Worm (Caenorhabditis elegans) whole organism, early embryonic: ENCODE data around the gene F35F10.13.

Experiments
- B0310.2 ChIP-seq: sonication (generic microtip); optimal IDR thresholded peaks from 2 replicates; lab custom pipeline; 2016; ENCODE audit warnings: mild to moderate bottlenecking, missing genetic modification characterization, missing compliant biosample characterization
- F13C5.2 ChIP-seq: sonication (generic microtip); optimal IDR thresholded peaks from 2 replicates; lab custom pipeline; 2017; ENCODE audit warnings: mild to moderate bottlenecking, missing genetic modification characterization, inconsistent platforms, missing compliant biosample characterization
- aly-1 ChIP-seq: sonication (generic microtip); optimal IDR thresholded peaks from 2 replicates; lab custom pipeline; 2016; ENCODE audit warnings: missing genetic modification characterization, missing compliant biosample characterization
- ama-1 ChIP-seq: fragments of 150-350 bp; optimal IDR thresholded peaks from 2 replicates; lab custom pipeline; 2014
- ceh-13 ChIP-seq: fragments of 200-800 bp; sonication (Bioruptor generic); optimal IDR thresholded peaks from 2 replicates; lab custom pipeline; 2018; ENCODE audit warnings: mild to moderate bottlenecking, missing genetic modification characterization, missing compliant biosample characterization
- ceh-36 ChIP-seq: sonication (generic microtip); optimal IDR thresholded peaks from 2 replicates; lab custom pipeline; 2016; ENCODE audit warnings: missing genetic modification characterization, inconsistent platforms, missing compliant biosample characterization
- ets-7 ChIP-seq: sonication (generic microtip); optimal IDR thresholded peaks from 2 replicates; lab custom pipeline; 2016; ENCODE audit warnings: missing genotype, missing genetic modification characterization, missing compliant biosample characterization
- flt-1 ChIP-seq: fragments of 200-800 bp; sonication (Bioruptor generic); IDR thresholded peaks from 2 replicates; pipeline ENCODE4 v1.3.6; 2022; ENCODE audit warnings: missing genetic modification characterization, missing compliant biosample characterization
- hmbx-1 ChIP-seq: sonication (generic microtip); optimal IDR thresholded peaks from 2 replicates; lab custom pipeline; 2016; ENCODE audit warnings: mild to moderate bottlenecking, missing genetic modification characterization, missing compliant biosample characterization
- hmg-4 ChIP-seq: fragments of 200-800 bp; sonication (Bioruptor generic); optimal IDR thresholded peaks from 2 replicates; lab custom pipeline; 2018; ENCODE audit warnings: mild to moderate bottlenecking, missing genetic modification characterization, missing compliant biosample characterization
- hnd-1 ChIP-seq: sonication (generic microtip); optimal IDR thresholded peaks from 2 replicates; lab custom pipeline; 2016; ENCODE audit warnings: missing genetic modification characterization, missing compliant biosample characterization
- pes-1 ChIP-seq: fragments of 200-800 bp; sonication (Bioruptor generic); IDR thresholded peaks from 2 replicates; pipeline ENCODE4 v1.3.6; 2022; ENCODE audit warnings: missing genetic modification reagents, missing genetic modification characterization, missing compliant biosample characterization
- scrt-1 ChIP-seq: fragments of 200-800 bp; sonication (Bioruptor generic); IDR thresholded peaks from 2 replicates; pipeline ENCODE4 v1.3.6; 2022; ENCODE audit warnings: missing genetic modification characterization, missing compliant biosample characterization
- sea-1 ChIP-seq: fragments of 200-800 bp; sonication (Bioruptor generic); conservative IDR thresholded peaks from 2 replicates; pipeline ENCODE4 v1.3.6; 2022; ENCODE audit warnings: missing genetic modification characterization, missing compliant biosample characterization
- tbx-11 ChIP-seq: fragments of 200-800 bp; sonication (Bioruptor generic); IDR thresholded peaks from 2 replicates; pipeline ENCODE4 v1.3.6; 2022; ENCODE audit warnings: missing genetic modification characterization, missing compliant biosample characterization
- tbx-37 ChIP-seq: fragments of 200-800 bp; sonication (Bioruptor generic); conservative IDR thresholded peaks from 2 replicates; pipeline ENCODE4 v1.3.6; 2022; ENCODE audit warnings: missing genetic modification reagents, missing genetic modification characterization, missing compliant biosample characterization
- tra-4 ChIP-seq: sonication (generic microtip); optimal IDR thresholded peaks from 2 replicates; lab custom pipeline; 2017; ENCODE audit warnings: missing genetic modification characterization, missing compliant biosample characterization

Gene F35F10.13

DNA sequence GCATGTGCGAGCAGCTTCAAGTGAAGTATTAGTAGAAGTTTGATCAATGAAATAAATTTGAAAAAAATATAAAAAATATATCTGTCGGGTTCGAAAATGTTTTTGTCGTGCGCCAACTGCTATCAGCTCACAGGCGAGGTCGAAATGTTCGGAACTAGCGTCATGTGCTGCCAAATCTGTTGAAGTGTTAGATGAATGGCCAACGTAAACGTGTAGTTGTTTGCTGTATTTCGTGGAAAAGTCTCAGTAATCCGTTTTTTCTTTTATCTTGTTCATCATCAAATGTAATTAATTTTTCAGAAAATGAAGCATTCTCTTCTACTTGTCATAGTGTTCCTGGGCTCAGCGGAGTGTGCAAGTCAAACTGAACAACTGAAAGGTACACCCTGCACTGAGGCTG lies 31.0 kb upstream of the F35F10.13 start, which contains the start of gene C17B7.15:
TSS of gene C17B7.15 (plus strand) at position 301 of the 400 bp plus-strand sequence.
- no peak for TF ChIP-seq hmbx-1 (tag; lab: Kevin White, UChicago)
- TF ChIP-seq hmg-4 (GFP tag; lab: Kevin White, UChicago), result no peak
- TF ChIP-seq tbx-37 (GFP tag; lab: Robert Waterston, UW), result no peak
- TF ChIP-seq tra-4 (tag; lab: Kevin White, UChicago), result no peak
- TF ChIP-seq F13C5.2, result no peak
- TF ChIP-seq sea-1 (GFP tag; lab: Robert Waterston, UW), result no peak
- TF ChIP-seq scrt-1 (GFP tag; lab: Robert Waterston, UW), result no peak

DNA sequence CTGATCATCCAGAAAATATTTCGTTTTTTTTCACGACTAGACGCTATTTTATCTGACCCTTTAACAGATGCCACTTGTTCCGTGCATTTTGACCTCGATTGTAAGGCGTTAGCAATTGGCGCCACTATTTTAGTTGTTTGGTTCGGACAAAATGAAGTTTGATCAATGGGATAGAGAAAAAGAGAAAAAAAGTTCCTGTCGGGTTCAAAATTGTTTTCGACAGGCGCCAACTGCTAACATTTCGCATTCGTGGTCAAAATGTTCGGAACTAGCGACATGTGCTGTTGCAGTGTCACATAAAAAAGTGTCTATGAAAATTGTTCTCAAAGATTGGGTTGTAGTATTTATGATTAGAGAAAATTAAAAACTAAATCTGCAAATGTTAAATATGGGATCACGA lies 28.6 kb upstream of the F35F10.13 start:
- TF ChIP-seq tra-4 (tag; lab: Kevin White, UChicago), result no peak
- TF ChIP-seq aly-1 (tag; lab: Kevin White, UChicago), result no peak
- no peak for TF ChIP-seq hmbx-1 (tag; lab: Kevin White, UChicago)
- no peak for TF ChIP-seq sea-1 (GFP tag; lab: Robert Waterston, UW)
- TF ChIP-seq ets-7, result no peak
- no peak for TF ChIP-seq scrt-1 (GFP tag; lab: Robert Waterston, UW)
- TF ChIP-seq ceh-13 (GFP tag; lab: Kevin White, UChicago), result no peak
- no peak for TF ChIP-seq flt-1
- TF ChIP-seq F13C5.2, result no peak
- TF ChIP-seq B0310.2 (tag; lab: Kevin White, UChicago), result no peak
- no peak for TF ChIP-seq tbx-11 (GFP tag; lab: Robert Waterston, UW)
- TF ChIP-seq ama-1 (lab: Kevin White, UChicago), result no peak

ce11 chrV:3346434-3347019 lies 27.7 kb upstream of the F35F10.13 start, which contains the start of gene fbxa-65:
fbxa-65 (minus strand) TSS chrV:3346484.
- TF ChIP-seq hmbx-1 (tag; lab: Kevin White, UChicago) (no peak), ama-1 (lab: Kevin White, UChicago) (no peak), scrt-1 (GFP tag; lab: Robert Waterston, UW) (no peak)

DNA sequence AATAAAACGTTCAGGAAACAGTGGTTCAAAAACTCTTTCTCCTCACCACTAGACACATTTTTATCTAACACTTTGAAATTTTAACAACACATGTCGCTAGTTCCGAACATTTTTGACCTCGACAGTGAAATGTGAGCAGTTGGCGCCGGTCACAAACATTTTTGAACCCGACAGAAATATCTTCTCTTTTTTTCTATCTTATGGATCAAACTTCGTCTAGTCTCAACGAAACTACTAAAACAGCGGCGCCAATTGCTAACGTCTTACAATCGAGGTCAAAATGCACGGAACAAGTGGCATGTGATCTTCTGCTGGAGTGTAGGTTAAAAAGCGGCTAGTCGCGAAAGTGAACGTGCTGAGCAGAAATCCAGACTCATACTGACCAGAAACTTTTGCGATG lies 25.1 kb upstream of the F35F10.13 start:
- TF ChIP-seq tra-4 (tag; lab: Kevin White, UChicago), result no peak
- no peak for TF ChIP-seq flt-1
- no peak for TF ChIP-seq ceh-13 (GFP tag; lab: Kevin White, UChicago)
- no peak for TF ChIP-seq scrt-1 (GFP tag; lab: Robert Waterston, UW)
- no peak for TF ChIP-seq hnd-1
- no peak for TF ChIP-seq tbx-11 (GFP tag; lab: Robert Waterston, UW)
- no peak for TF ChIP-seq B0310.2 (tag; lab: Kevin White, UChicago)
- TF ChIP-seq ceh-36 (tag; lab: Kevin White, UChicago), result no peak
- TF ChIP-seq ets-7, result no peak
- TF ChIP-seq ama-1 (lab: Kevin White, UChicago), result no peak
- TF ChIP-seq pes-1, result no peak
- no peak for TF ChIP-seq hmg-4 (GFP tag; lab: Kevin White, UChicago)
- no peak for TF ChIP-seq hmbx-1 (tag; lab: Kevin White, UChicago)
- TF ChIP-seq aly-1 (tag; lab: Kevin White, UChicago), result no peak
- no peak for TF ChIP-seq sea-1 (GFP tag; lab: Robert Waterston, UW)

- no peak for TF ChIP-seq sea-1 (GFP tag; lab: Robert Waterston, UW)
- TF ChIP-seq ceh-36 (tag; lab: Kevin White, UChicago), result no peak
- TF ChIP-seq scrt-1 (GFP tag; lab: Robert Waterston, UW), result no peak
- TF ChIP-seq B0310.2 (tag; lab: Kevin White, UChicago), result no peak
- no peak for TF ChIP-seq tbx-11 (GFP tag; lab: Robert Waterston, UW)
- TF ChIP-seq hnd-1, result no peak
- no peak for TF ChIP-seq tra-4 (tag; lab: Kevin White, UChicago)
- TF ChIP-seq ceh-13 (GFP tag; lab: Kevin White, UChicago), result no peak
- TF ChIP-seq F13C5.2, result no peak
- no peak for TF ChIP-seq ets-7
- no peak for TF ChIP-seq pes-1
- no peak for TF ChIP-seq hmbx-1 (tag; lab: Kevin White, UChicago)
Measured at ce11 chrV:3342504-3342903, 23.6 kb upstream of the F35F10.13 start, which contains the start of gene C17B7.3. C17B7.3 (plus strand) TSS chrV:3342804.

DNA sequence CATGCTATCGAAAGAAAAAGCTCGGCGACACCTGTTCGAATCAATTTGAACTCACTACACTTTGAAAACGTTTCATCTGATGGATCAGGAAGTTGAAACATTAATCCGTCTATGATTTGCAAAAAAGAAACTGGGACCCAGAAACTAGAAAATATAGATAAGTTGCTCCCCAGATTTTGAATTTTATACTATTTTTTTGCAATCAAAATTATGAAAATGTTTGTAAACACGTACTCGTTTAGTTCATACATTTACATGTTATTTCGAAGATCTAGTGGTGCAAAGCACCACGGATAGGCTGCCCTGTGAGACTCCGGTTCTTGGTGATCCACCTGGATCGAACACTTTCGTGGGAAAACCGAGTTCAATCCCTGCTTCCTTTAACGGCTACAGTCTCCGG lies 23.0 kb upstream of the F35F10.13 start, which contains the start of gene C17B7.10:
TSS of gene C17B7.10 (minus strand) at position 101 of the 400 bp plus-strand sequence.
- TF ChIP-seq tbx-37 (GFP tag; lab: Robert Waterston, UW), result no peak

DNA sequence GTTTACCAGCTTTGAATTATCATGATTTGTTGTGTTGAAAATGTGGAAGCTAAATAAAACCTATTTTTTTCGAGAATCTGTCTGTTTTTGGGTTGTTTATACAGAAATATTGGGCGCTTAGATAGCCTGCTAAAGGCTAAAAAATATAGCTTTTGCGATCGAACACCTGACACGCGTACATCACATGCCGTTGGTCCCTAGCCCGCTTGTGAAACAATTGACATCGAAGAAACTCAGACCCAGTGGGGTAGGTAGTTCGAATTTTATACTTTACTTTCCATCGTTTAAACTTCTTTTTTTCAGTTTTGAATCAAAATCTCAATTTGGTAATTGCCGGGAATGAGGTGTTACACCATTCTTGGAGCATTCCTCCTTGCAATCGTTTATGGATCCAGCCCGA lies 20.1 kb upstream of the F35F10.13 start, which contains the start of gene C17B7.4:
TSS of gene C17B7.4 (plus strand) at position 301 of the 400 bp plus-strand sequence.
- TF ChIP-seq tra-4 (tag; lab: Kevin White, UChicago), result no peak
- no peak for TF ChIP-seq ets-7
- TF ChIP-seq tbx-37 (GFP tag; lab: Robert Waterston, UW), result no peak
- no peak for TF ChIP-seq hmbx-1 (tag; lab: Kevin White, UChicago)
- TF ChIP-seq hnd-1, result no peak
- no peak for TF ChIP-seq scrt-1 (GFP tag; lab: Robert Waterston, UW)
- TF ChIP-seq flt-1, result no peak
- TF ChIP-seq B0310.2 (tag; lab: Kevin White, UChicago), result no peak
- no peak for TF ChIP-seq aly-1 (tag; lab: Kevin White, UChicago)
- TF ChIP-seq ceh-36 (tag; lab: Kevin White, UChicago), result no peak
- TF ChIP-seq F13C5.2, result no peak
- TF ChIP-seq sea-1 (GFP tag; lab: Robert Waterston, UW), result no peak
- TF ChIP-seq pes-1, result no peak

ce11 chrV:3333334-3333733 lies 14.5 kb upstream of the F35F10.13 start, which contains the start of gene C17B7.5:
C17B7.5 (plus strand) TSS chrV:3333634.
- TF ChIP-seq hmg-4 (GFP tag; lab: Kevin White, UChicago) (no peak), F13C5.2 (no peak)
